Fruit fly (Drosophila melanogaster) whole organism, wandering third instar larva: ENCODE results near the gene IscU.

ENCODE experiments used
- Abd-B ChIP-seq: fragments of >200 bp; optimal IDR thresholded peaks from 2 replicates; lab custom pipeline; 2017; ENCODE audit warnings: missing biosample characterization, missing genetic modification characterization
- CG32264 ChIP-seq: fragments of 200-800 bp; sonication (Bioruptor generic); optimal IDR thresholded peaks from 2 replicates; lab custom pipeline; 2016; ENCODE audit warnings: missing biosample characterization, missing genetic modification characterization
- CG9705 ChIP-seq: fragments of 200-800 bp; sonication (Bioruptor generic); optimal IDR thresholded peaks from 2 replicates; lab custom pipeline; 2018; ENCODE audit warnings: missing biosample characterization, mild to moderate bottlenecking, missing genetic modification characterization
- CrebA ChIP-seq: fragments of 200-800 bp; sonication (Bioruptor generic); optimal IDR thresholded peaks from 2 replicates; lab custom pipeline; 2016; ENCODE audit warnings: missing biosample characterization, mild to moderate bottlenecking, missing genetic modification characterization, borderline replicate concordance
- Dfd ChIP-seq: fragments of >200 bp; optimal IDR thresholded peaks from 2 replicates; lab custom pipeline; 2017; ENCODE audit warnings: missing biosample characterization, missing genetic modification characterization
- Dif ChIP-seq: fragments of 200-275, 200-300 bp; sonication (Bioruptor generic); optimal IDR thresholded peaks from 2 replicates; lab custom pipeline; 2018; ENCODE audit warnings: missing biosample characterization, missing genetic modification characterization; ENCODE audit not compliant: partially characterized antibody
- GATAd ChIP-seq: sonication (Bioruptor generic); optimal IDR thresholded peaks from 2 replicates; lab custom pipeline; 2016; ENCODE audit warnings: missing biosample characterization, missing genetic modification characterization
- HLH106 ChIP-seq: fragments of 200-800 bp; optimal IDR thresholded peaks from 3 replicates; lab custom pipeline; 2019; ENCODE audit warnings: missing biosample characterization, mild to moderate bottlenecking, missing genetic modification characterization, moderate library complexity
- Hnf4 ChIP-seq: fragments of 200-800 bp; sonication (Bioruptor generic); optimal IDR thresholded peaks from 2 replicates; lab custom pipeline; 2016; ENCODE audit warnings: missing biosample characterization, mild to moderate bottlenecking, missing genetic modification characterization
- Hr78 ChIP-seq: fragments of >200 bp; optimal IDR thresholded peaks from 2 replicates; lab custom pipeline; 2017; ENCODE audit warnings: missing biosample characterization, missing genetic modification characterization
- Jra ChIP-seq: sonication (Bioruptor generic); optimal IDR thresholded peaks from 2 replicates; lab custom pipeline; 2016; ENCODE audit warnings: missing biosample characterization, missing genetic modification characterization
- Myc ChIP-seq: fragments of >200 bp; optimal IDR thresholded peaks from 2 replicates; lab custom pipeline; 2017
- N ChIP-seq: fragments of >200 bp; optimal IDR thresholded peaks from 2 replicates; lab custom pipeline; 2018; ENCODE audit warnings: missing biosample characterization, missing external identifiers, missing genetic modification characterization
- OdsH ChIP-seq: fragments of 200-800 bp; sonication (Bioruptor generic); optimal IDR thresholded peaks from 2 replicates; lab custom pipeline; 2016; ENCODE audit warnings: missing biosample characterization, mild to moderate bottlenecking, missing genetic modification characterization
- Rel ChIP-seq, 2 experiments: fragments of 200-800 bp; sonication (Bioruptor generic) in 1 of 2; optimal IDR thresholded peaks; 2 replicates in 1 of 2; 3 replicates in 1 of 2; lab custom pipeline; 2016 to 2019; ENCODE audit warnings: mild to moderate bottlenecking in 2 of 2, missing biosample characterization in 2 of 2, missing genetic modification characterization in 2 of 2, moderate library complexity in 1 of 2
- Sp1 ChIP-seq: fragments of 200-800 bp; sonication (Bioruptor generic); optimal IDR thresholded peaks from 3 replicates; lab custom pipeline; 2019; ENCODE audit warnings: missing biosample characterization, mild to moderate bottlenecking, missing genetic modification characterization, moderate library complexity
- br ChIP-seq: fragments of 200-800 bp; sonication (Bioruptor generic); optimal IDR thresholded peaks from 2 replicates; lab custom pipeline; 2016; ENCODE audit warnings: missing biosample characterization, missing genetic modification characterization
- dl ChIP-seq, 2 experiments: fragments of 175-275, 200-275 bp in 1 of 2; fragments of 200-275 bp in 1 of 2; sonication (Bioruptor generic); optimal IDR thresholded peaks; lab custom pipeline; 2018; ENCODE audit warnings: mild to moderate bottlenecking in 2 of 2, missing biosample characterization in 2 of 2, missing genetic modification characterization in 2 of 2, moderate library complexity in 2 of 2; ENCODE audit not compliant: partially characterized antibody in 2 of 2, insufficient read depth in 1 of 2
- dmrt93B ChIP-seq: fragments of 200-800 bp; sonication (Bioruptor generic); optimal IDR thresholded peaks from 2 replicates; lab custom pipeline; 2018; ENCODE audit warnings: missing biosample characterization, mild to moderate bottlenecking, missing genetic modification characterization
- dsf ChIP-seq: sonication (Bioruptor generic); optimal IDR thresholded peaks from 2 replicates; lab custom pipeline; 2016; ENCODE audit warnings: missing biosample characterization, missing genetic modification characterization, borderline replicate concordance
- ey ChIP-seq: fragments of 200-800 bp; sonication (Bioruptor generic); optimal IDR thresholded peaks from 2 replicates; lab custom pipeline; 2016; ENCODE audit warnings: missing biosample characterization, missing genetic modification characterization
- foxo ChIP-seq, 2 experiments: fragments of 200-800 bp; sonication (Bioruptor generic); optimal IDR thresholded peaks; 2 replicates in 1 of 2; 3 replicates in 1 of 2; lab custom pipeline; 2016 to 2017; ENCODE audit warnings: missing biosample characterization in 2 of 2, missing genetic modification characterization in 2 of 2
- fru ChIP-seq: fragments of 200-800 bp; sonication (Bioruptor generic); optimal IDR thresholded peaks from 3 replicates; lab custom pipeline; 2016; ENCODE audit warnings: missing biosample characterization, mild to moderate bottlenecking, missing genetic modification characterization
- jim ChIP-seq: fragments of 175-275, 200-325 bp; sonication (Bioruptor generic); optimal IDR thresholded peaks from 2 replicates; lab custom pipeline; 2016; ENCODE audit warnings: missing biosample characterization, mild to moderate bottlenecking, missing genetic modification characterization
- lola ChIP-seq: fragments of >200 bp; optimal IDR thresholded peaks from 2 replicates; lab custom pipeline; 2017; ENCODE audit warnings: missing biosample characterization, missing genetic modification characterization
- pan ChIP-seq: fragments of >200 bp; optimal IDR thresholded peaks from 2 replicates; lab custom pipeline; 2017
- psq ChIP-seq: fragments of 200-800 bp; sonication (Bioruptor generic); optimal IDR thresholded peaks from 3 replicates; lab custom pipeline; 2017; ENCODE audit warnings: missing biosample characterization, mild to moderate bottlenecking, missing genetic modification characterization, moderate library complexity
- rgr ChIP-seq: fragments of 200-800 bp; sonication (Bioruptor generic); optimal IDR thresholded peaks from 3 replicates; lab custom pipeline; 2016; ENCODE audit warnings: missing biosample characterization, mild to moderate bottlenecking, missing genetic modification characterization
- sage ChIP-seq: fragments of 200-800 bp; sonication (Bioruptor generic); optimal IDR thresholded peaks from 2 replicates; lab custom pipeline; 2016; ENCODE audit warnings: missing biosample characterization, mild to moderate bottlenecking, missing genetic modification characterization
- sv ChIP-seq: fragments of 200-800 bp; sonication (Bioruptor generic); optimal IDR thresholded peaks from 3 replicates; lab custom pipeline; 2016; ENCODE audit warnings: missing biosample characterization, missing genetic modification characterization
- usp ChIP-seq: fragments of >200 bp; optimal IDR thresholded peaks from 2 replicates; lab custom pipeline; 2017; ENCODE audit warnings: missing biosample characterization, missing genetic modification characterization
- woc ChIP-seq: sonication (Bioruptor generic); optimal IDR thresholded peaks from 2 replicates; lab custom pipeline; 2016; ENCODE audit warnings: missing biosample characterization, mild to moderate bottlenecking, missing genetic modification characterization

Gene IscU

DNA sequence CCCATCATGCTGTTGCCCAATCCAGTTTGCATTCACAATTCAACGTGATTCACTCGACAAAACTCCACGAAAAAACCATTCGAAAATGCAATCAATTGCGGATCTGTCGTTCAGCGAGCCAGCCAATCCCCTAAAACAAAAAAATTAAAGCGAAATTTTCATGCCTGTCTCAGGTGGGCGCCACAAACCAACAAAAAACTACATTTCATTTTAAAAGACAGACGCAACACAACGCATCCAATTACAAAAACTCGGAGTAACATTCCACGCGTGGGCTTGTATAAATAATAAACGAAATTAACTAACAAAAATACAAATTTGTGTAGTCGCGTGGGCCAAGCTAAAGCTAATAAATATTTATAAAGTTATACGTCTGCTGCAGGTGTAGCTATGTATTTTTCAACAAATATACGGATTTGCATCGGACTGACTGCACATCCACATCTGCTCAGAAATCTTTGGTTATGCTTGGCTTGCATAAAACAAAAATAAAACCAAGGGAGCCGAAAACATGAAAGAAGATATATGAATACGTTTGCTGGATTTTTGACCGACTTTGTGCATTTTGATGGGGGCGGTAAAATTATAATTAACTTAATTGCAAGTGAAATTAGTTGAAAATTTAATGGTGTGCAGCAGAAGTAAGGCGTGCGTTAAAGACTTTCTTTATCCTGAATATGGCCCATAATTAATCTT, 20.1 kb upstream of the IscU start:
- TF ChIP-seq dsf (GFP tag; lab: Kevin White, UChicago) (no peak), Dfd (GFP tag; lab: Kevin White, UChicago) (no peak), GATAd (no peak), Abd-B (GFP tag; lab: Kevin White, UChicago) (no peak), rgr (no peak), HLH106 (tag; lab: Kevin White, UChicago) (no peak), jim (GFP tag; lab: Kevin White, UChicago) (no peak), woc (GFP tag; lab: Kevin White, UChicago) (no peak), OdsH (GFP tag; lab: Kevin White, UChicago) (no peak), dmrt93B (GFP tag; lab: Kevin White, UChicago) (no peak), ey (no peak), foxo (GFP tag; optimal IDR thresholded peaks at IDR 0.05; lab: Kevin White, UChicago) (no peak), Hnf4 (GFP tag; lab: Kevin White, UChicago) (no peak), N (no peak)
- TF ChIP-seq, all 38 proteins: peak for 0

DNA sequence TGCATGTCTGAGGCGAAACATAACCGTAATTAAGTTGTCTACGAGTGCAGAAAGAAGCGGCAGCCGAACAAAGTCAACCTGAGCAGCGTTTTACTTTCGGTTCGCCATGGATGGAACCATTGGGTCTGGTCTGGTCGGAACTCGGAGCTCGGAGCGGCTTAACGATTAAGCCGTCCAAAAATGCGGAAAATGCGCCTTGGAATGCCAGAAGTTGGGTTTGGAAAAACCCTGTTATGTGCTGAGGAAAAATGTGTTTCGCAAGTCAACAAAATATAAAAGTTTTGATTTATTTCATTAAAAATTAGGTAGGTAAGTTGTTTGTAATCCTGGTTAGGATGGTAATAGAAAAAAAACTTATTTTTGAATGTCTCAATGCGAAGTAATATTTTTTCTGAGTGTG, 17.6 kb upstream of the IscU start:
- TF ChIP-seq lola (GFP tag; lab: Kevin White, UChicago) (no peak), br (no peak), psq (GFP tag; lab: Kevin White, UChicago) (no peak), Hr78 (GFP tag; lab: Kevin White, UChicago) (no peak), Dfd (GFP tag; lab: Kevin White, UChicago) (no peak), Jra (GFP tag; lab: Kevin White, UChicago) (no peak), dmrt93B (GFP tag; lab: Kevin White, UChicago) (no peak), sv (GFP tag; lab: Kevin White, UChicago) (no peak), Dif (GFP tag; lab: Kevin White, UChicago) (no peak), sage (GFP tag; lab: Kevin White, UChicago) (no peak), woc (GFP tag; lab: Kevin White, UChicago) (no peak), fru (no peak)

- no peak for TF ChIP-seq Sp1 (GFP tag; lab: Kevin White, UChicago)
- no peak for TF ChIP-seq psq (GFP tag; lab: Kevin White, UChicago)
- no peak for TF ChIP-seq CrebA
- TF ChIP-seq CG9705 (GFP tag; lab: Kevin White, UChicago): no peak
- TF ChIP-seq OdsH (GFP tag; lab: Kevin White, UChicago): no peak
- TF ChIP-seq pan (lab: Kevin White, UChicago): no peak
- no peak for TF ChIP-seq foxo (GFP tag; optimal IDR thresholded peaks at IDR 0.05; lab: Kevin White, UChicago)
- TF ChIP-seq rgr: no peak
Observed at dm6 chr3R:8841038-8841437, 17.1 kb upstream of the IscU start.

DNA sequence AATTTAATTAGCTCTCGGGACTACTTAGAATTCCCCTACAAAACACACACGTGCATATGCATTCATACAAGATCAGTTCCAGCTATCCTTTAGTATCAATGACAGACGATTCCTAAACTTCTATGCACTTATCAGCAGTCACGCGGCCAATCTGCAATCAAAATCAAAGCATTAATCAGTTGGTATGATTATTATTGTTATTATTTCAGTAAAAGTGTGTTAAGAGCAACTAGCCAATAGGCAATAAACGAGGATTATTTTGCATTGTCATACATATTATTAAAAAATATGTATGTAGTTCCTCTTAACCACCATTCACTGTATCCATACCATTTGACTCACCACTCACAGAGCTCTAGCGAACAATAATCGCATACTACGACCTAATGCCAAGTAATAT, 1.1 kb downstream of the IscU start:
- no peak for TF ChIP-seq usp (GFP tag; lab: Kevin White, UChicago)
- TF ChIP-seq Myc (lab: Kevin White, UChicago): no peak
- no peak for TF ChIP-seq dl (GFP tag; optimal IDR thresholded peaks at IDR 0.05; lab: Kevin White, UChicago; ENCODE audit: insufficient read depth in 1 of 2, partially characterized antibody in 2 of 2)
- no peak for TF ChIP-seq CG32264 (GFP tag; lab: Kevin White, UChicago)

DNA sequence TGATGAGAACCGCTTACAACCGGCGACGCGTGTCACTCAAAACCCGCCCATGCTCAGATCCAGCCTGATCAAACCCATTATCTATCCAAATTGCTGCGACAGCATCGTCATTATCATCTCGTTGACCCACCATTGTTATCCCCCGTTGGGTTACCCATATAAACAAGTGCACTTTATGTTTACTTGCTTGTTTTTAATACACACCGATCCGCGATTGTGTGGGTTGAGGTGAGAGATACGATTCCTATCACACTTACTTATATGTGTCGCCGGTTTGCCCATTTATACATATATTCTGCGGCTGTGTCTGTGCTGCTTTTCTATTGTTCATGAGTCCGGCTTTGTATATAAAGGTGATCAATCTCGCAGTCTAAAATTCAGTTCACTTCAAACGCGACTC, 2.4 kb downstream of the IscU start, which contains the start of gene CG8369:
CG8369 (plus strand) TSS at position 386 of the 400 bp plus-strand sequence.
- TF ChIP-seq Rel (GFP tag; optimal IDR thresholded peaks at IDR 0.05; lab: Kevin White, UChicago): no peak
- peak; percentile 94 for TF ChIP-seq Rel (tag; optimal IDR thresholded peaks at IDR 0.05; lab: Kevin White, UChicago)
- TF ChIP-seq dsf (GFP tag; lab: Kevin White, UChicago): no peak
